Worm (Caenorhabditis elegans) whole organism, mixed stage, embryonic: ENCODE results near the gene thoc-1.

ENCODE experiments used
- blmp-1 ChIP-seq: fragments of 150-350 bp; optimal IDR thresholded peaks from 2 replicates; lab custom pipeline; 2014; ENCODE audit warnings: missing biosample characterization, missing genetic modification characterization
- lin-13 ChIP-seq: fragments of 150-350 bp; optimal IDR thresholded peaks from 2 replicates; lab custom pipeline; 2014; ENCODE audit warnings: missing biosample characterization, missing genetic modification characterization
- lsy-2 ChIP-seq: fragments of 150-350 bp; optimal IDR thresholded peaks from 2 replicates; lab custom pipeline; 2014; ENCODE audit warnings: missing biosample characterization, missing genetic modification characterization
- mep-1 ChIP-seq: fragments of 150-350 bp; optimal IDR thresholded peaks from 2 replicates; lab custom pipeline; 2017; ENCODE audit warnings: missing biosample characterization, missing genetic modification reagents, missing genetic modification characterization, inconsistent platforms
- nhr-2 ChIP-seq: fragments of 150-350 bp; optimal IDR thresholded peaks from 2 replicates; lab custom pipeline; 2014; ENCODE audit warnings: missing biosample characterization, missing genetic modification characterization
- nhr-237 ChIP-seq: fragments of 150-350 bp; optimal IDR thresholded peaks from 2 replicates; lab custom pipeline; 2014; ENCODE audit warnings: missing biosample characterization, missing genetic modification characterization
- nhr-28 ChIP-seq: fragments of 150-350 bp; optimal IDR thresholded peaks from 2 replicates; lab custom pipeline; 2014; ENCODE audit warnings: missing biosample characterization, missing genetic modification characterization
- pha-4 ChIP-seq: fragments of 150-350 bp; optimal IDR thresholded peaks from 2 replicates; lab custom pipeline; 2018; ENCODE audit warnings: missing biosample characterization, missing genetic modification reagents, missing genetic modification characterization
- sptf-1 ChIP-seq: sonication (generic microtip); optimal IDR thresholded peaks from 2 replicates; lab custom pipeline; 2017; ENCODE audit warnings: mild to moderate bottlenecking, missing genetic modification characterization, moderate library complexity, missing compliant biosample characterization
- unc-39 ChIP-seq: fragments of 150-350 bp; optimal IDR thresholded peaks from 2 replicates; lab custom pipeline; 2014; ENCODE audit warnings: missing biosample characterization, missing genetic modification characterization
- ztf-11 ChIP-seq: fragments of 150-350 bp; optimal IDR thresholded peaks from 2 replicates; lab custom pipeline; 2014; ENCODE audit warnings: missing biosample characterization, missing genetic modification characterization

DNA sequence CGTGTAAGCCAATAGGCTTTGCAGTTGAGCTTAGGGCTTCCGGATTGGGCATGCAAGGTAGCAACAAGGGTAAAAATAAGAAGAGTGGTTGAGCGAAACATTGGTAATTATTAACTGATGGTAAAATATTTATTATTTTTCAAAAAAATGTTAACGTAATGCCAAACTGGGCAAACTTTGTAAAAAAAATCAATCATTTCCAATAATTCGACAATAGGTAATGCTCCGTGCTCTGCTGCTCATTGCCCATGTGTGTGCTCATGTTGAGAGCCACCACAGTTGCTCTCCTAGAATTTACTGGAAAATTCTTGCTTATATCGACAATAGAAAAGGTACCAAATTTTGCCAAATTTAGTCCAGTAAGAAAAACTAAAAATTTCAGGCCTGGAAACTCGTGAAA, 21.3 kb upstream of the thoc-1 start, which contains the start of the genes T02H6.10 and T02H6.8:
- TF ChIP-seq ztf-11 (no peak), nhr-2 (tag; lab: Kevin White, UChicago) (no peak), blmp-1 (no peak), nhr-237 (no peak), unc-39 (tag; lab: Kevin White, UChicago) (no peak), sptf-1 (no peak), mep-1 (tag; lab: Kevin White, UChicago) (no peak), pha-4 (no peak), nhr-28 (tag; lab: Kevin White, UChicago) (no peak), lsy-2 (tag; lab: Kevin White, UChicago) (no peak), lin-13 (tag; lab: Kevin White, UChicago) (no peak)
